Worm (Caenorhabditis elegans): Measurements from ENCODE around the gene ndua-8.

Gene ndua-8

ce11 chrIII:2546298-2546697 lies 17.4 kb downstream of the ndua-8 start:
- TF ChIP-seq Y5F2A.4 (GFP tag; optimal IDR thresholded peaks at IDR 0.05) (no peak), nhr-77 (tag; optimal IDR thresholded peaks at IDR 0.05) (no peak), daf-16 (GFP tag; optimal IDR thresholded peaks at IDR 0.05) (no peak), daf-16 (tag; optimal IDR thresholded peaks at IDR 0.05) (no peak), unc-39 (tag; optimal IDR thresholded peaks at IDR 0.05) (no peak), nhr-76 (tag; optimal IDR thresholded peaks at IDR 0.05) (no peak), snpc-4 (tag; optimal IDR thresholded peaks at IDR 0.05) (no peak)

ce11 chrIII:2549620-2550019 lies 20.8 kb downstream of the ndua-8 start, which contains the start of gene feh-1:
Gene feh-1, plus strand, starts transcription at chrIII:2549920.
- TF ChIP-seq ceh-62 (tag; optimal IDR thresholded peaks at IDR 0.05) (no peak), hif-1 (tag; optimal IDR thresholded peaks at IDR 0.05) (no peak), madf-9 (GFP tag; conservative IDR thresholded peaks at IDR 0.05) (no peak), dmd-8 (GFP tag; IDR thresholded peaks at IDR 0.05) (no peak), hlh-11 (tag; optimal IDR thresholded peaks at IDR 0.05) (no peak), php-3 (GFP tag; IDR thresholded peaks at IDR 0.05) (no peak), lin-29 (GFP tag; IDR thresholded peaks at IDR 0.05) (no peak), dmd-9 (GFP tag; IDR thresholded peaks at IDR 0.05) (no peak), ceh-20 (GFP tag; IDR thresholded peaks at IDR 0.05) (no peak), dpl-1 (GFP tag; optimal IDR thresholded peaks at IDR 0.05) (no peak), F10B5.3 (tag; optimal IDR thresholded peaks at IDR 0.05) (no peak), T20F7.1 (GFP tag; optimal IDR thresholded peaks at IDR 0.05) (no peak), mdt-29 (GFP tag; IDR thresholded peaks at IDR 0.05) (no peak), zag-1 (tag; optimal IDR thresholded peaks at IDR 0.05) (no peak), nhr-25 (tag; optimal IDR thresholded peaks at IDR 0.05; ENCODE audit: borderline replicate concordance, insufficient read depth) (no peak)

- no peak for TF ChIP-seq jun-1 (tag; optimal IDR thresholded peaks at IDR 0.05)
- TF ChIP-seq nhr-76 (tag; optimal IDR thresholded peaks at IDR 0.05), result no peak
- TF ChIP-seq ztf-11 (tag; optimal IDR thresholded peaks at IDR 0.05), result no peak
- peak in 1 of 2 experiments; percentile 76 for TF ChIP-seq unc-62 (GFP tag; optimal IDR thresholded peaks at IDR 0.05 in 1 of 2)
- no peak for TF ChIP-seq unc-62 (tag; optimal IDR thresholded peaks at IDR 0.05)
- no peak for TF ChIP-seq ceh-62 (tag; optimal IDR thresholded peaks at IDR 0.05)
- no peak for TF ChIP-seq T26A8.4 (GFP tag; IDR thresholded peaks at IDR 0.05)
- TF ChIP-seq egl-43 (GFP tag; IDR thresholded peaks at IDR 0.05), result no peak
These were observed 23.1 kb downstream of the ndua-8 start for ce11 chrIII:2551981-2552380.

- no peak for TF ChIP-seq dpl-1 (GFP tag; optimal IDR thresholded peaks at IDR 0.05)
- no peak for TF ChIP-seq mxl-2 (GFP tag; conservative IDR thresholded peaks at IDR 0.05)
- TF ChIP-seq Y5F2A.4 (GFP tag; optimal IDR thresholded peaks at IDR 0.05), result no peak
- no peak for TF ChIP-seq tra-1 (GFP tag; IDR thresholded peaks at IDR 0.05)
- TF ChIP-seq lsy-2 (tag; optimal IDR thresholded peaks at IDR 0.05), result peak in 1 of 2 experiments; percentile 18
- peak; percentile 81 for TF ChIP-seq ces-1 (GFP tag; optimal IDR thresholded peaks at IDR 0.05)
- TF ChIP-seq lin-15B (tag; optimal IDR thresholded peaks at IDR 0.05), result no peak
- TF ChIP-seq rbr-2 (tag; optimal IDR thresholded peaks at IDR 0.05), result peak; percentile 1
- TF ChIP-seq ama-1 (optimal IDR thresholded peaks at IDR 0.05), result no peak
- no peak for TF ChIP-seq nhr-41 (GFP tag; IDR thresholded peaks at IDR 0.05)
- no peak for TF ChIP-seq F10B5.3 (tag; optimal IDR thresholded peaks at IDR 0.05)
These were observed 23.5 kb downstream of the ndua-8 start for ce11 chrIII:2552382-2552781.

- TF ChIP-seq dmd-9 (GFP tag; IDR thresholded peaks at IDR 0.05) (no peak), hmg-1.1 (GFP tag; IDR thresholded peaks at IDR 0.05) (no peak), Y75B8A.6 (GFP tag; IDR thresholded peaks at IDR 0.05) (no peak), R02D3.7 (tag; optimal IDR thresholded peaks at IDR 0.05) (no peak), dmd-6 (GFP tag; IDR thresholded peaks at IDR 0.05) (no peak), lim-7 (GFP tag; IDR thresholded peaks at IDR 0.05) (no peak), ceh-32 (tag; optimal IDR thresholded peaks at IDR 0.05; ENCODE audit: poor library complexity) (no peak), ama-1 (optimal IDR thresholded peaks at IDR 0.05) (no peak), lin-29 (GFP tag; IDR thresholded peaks at IDR 0.05) (no peak), cey-2 (tag; optimal IDR thresholded peaks at IDR 0.05; ENCODE audit: borderline replicate concordance, insufficient read depth) (no peak), zag-1 (tag; optimal IDR thresholded peaks at IDR 0.05) (no peak), daf-19 (GFP tag; conservative IDR thresholded peaks at IDR 0.05) (no peak), nhr-10 (tag; optimal IDR thresholded peaks at IDR 0.05) (no peak), php-3 (GFP tag; IDR thresholded peaks at IDR 0.05) (no peak), hlh-30 (tag; optimal IDR thresholded peaks at IDR 0.05; ENCODE audit: insufficient read depth) (no peak)
These were observed 24.7 kb downstream of the ndua-8 start for ce11 chrIII:2553579-2553978.

Data from whole organism, L4 larva.